Fruit fly (Drosophila melanogaster) whole organism, wandering third instar larva: ENCODE data around the gene CG18130.

Experiments
- CG9705 ChIP-seq: fragments of 200-800 bp; sonication (Bioruptor generic); optimal IDR thresholded peaks from 2 replicates; lab custom pipeline; 2018; ENCODE audit warnings: missing biosample characterization, mild to moderate bottlenecking, missing genetic modification characterization
- Dfd ChIP-seq: fragments of >200 bp; optimal IDR thresholded peaks from 2 replicates; lab custom pipeline; 2017; ENCODE audit warnings: missing biosample characterization, missing genetic modification characterization
- Dif ChIP-seq: fragments of 200-275, 200-300 bp; sonication (Bioruptor generic); optimal IDR thresholded peaks from 2 replicates; lab custom pipeline; 2018; ENCODE audit warnings: missing biosample characterization, missing genetic modification characterization; ENCODE audit not compliant: partially characterized antibody
- GATAd ChIP-seq: sonication (Bioruptor generic); optimal IDR thresholded peaks from 2 replicates; lab custom pipeline; 2016; ENCODE audit warnings: missing biosample characterization, missing genetic modification characterization
- HLH106 ChIP-seq: fragments of 200-800 bp; optimal IDR thresholded peaks from 3 replicates; lab custom pipeline; 2019; ENCODE audit warnings: missing biosample characterization, mild to moderate bottlenecking, missing genetic modification characterization, moderate library complexity
- Hr78 ChIP-seq: fragments of >200 bp; optimal IDR thresholded peaks from 2 replicates; lab custom pipeline; 2017; ENCODE audit warnings: missing biosample characterization, missing genetic modification characterization
- Jra ChIP-seq: sonication (Bioruptor generic); optimal IDR thresholded peaks from 2 replicates; lab custom pipeline; 2016; ENCODE audit warnings: missing biosample characterization, missing genetic modification characterization
- Myc ChIP-seq: fragments of >200 bp; optimal IDR thresholded peaks from 2 replicates; lab custom pipeline; 2017
- OdsH ChIP-seq: fragments of 200-800 bp; sonication (Bioruptor generic); optimal IDR thresholded peaks from 2 replicates; lab custom pipeline; 2016; ENCODE audit warnings: missing biosample characterization, mild to moderate bottlenecking, missing genetic modification characterization
- Sp1 ChIP-seq: fragments of 200-800 bp; sonication (Bioruptor generic); optimal IDR thresholded peaks from 3 replicates; lab custom pipeline; 2019; ENCODE audit warnings: missing biosample characterization, mild to moderate bottlenecking, missing genetic modification characterization, moderate library complexity
- Vsx2 ChIP-seq: fragments of 200-300, 225-300 bp; sonication (Bioruptor generic); optimal IDR thresholded peaks from 2 replicates; lab custom pipeline; 2018; ENCODE audit warnings: missing biosample characterization, missing genetic modification characterization; ENCODE audit not compliant: partially characterized antibody
- br ChIP-seq: fragments of 200-800 bp; sonication (Bioruptor generic); optimal IDR thresholded peaks from 2 replicates; lab custom pipeline; 2016; ENCODE audit warnings: missing biosample characterization, missing genetic modification characterization
- dl ChIP-seq, 2 experiments: fragments of 175-275, 200-275 bp in 1 of 2; fragments of 200-275 bp in 1 of 2; sonication (Bioruptor generic); optimal IDR thresholded peaks; lab custom pipeline; 2018; ENCODE audit warnings: mild to moderate bottlenecking in 2 of 2, missing biosample characterization in 2 of 2, missing genetic modification characterization in 2 of 2, moderate library complexity in 2 of 2; ENCODE audit not compliant: partially characterized antibody in 2 of 2, insufficient read depth in 1 of 2
- dmrt93B ChIP-seq: fragments of 200-800 bp; sonication (Bioruptor generic); optimal IDR thresholded peaks from 2 replicates; lab custom pipeline; 2018; ENCODE audit warnings: missing biosample characterization, mild to moderate bottlenecking, missing genetic modification characterization
- foxo ChIP-seq, 2 experiments: fragments of 200-800 bp; sonication (Bioruptor generic); optimal IDR thresholded peaks; 2 replicates in 1 of 2; 3 replicates in 1 of 2; lab custom pipeline; 2016 to 2017; ENCODE audit warnings: missing biosample characterization in 2 of 2, missing genetic modification characterization in 2 of 2
- lola ChIP-seq: fragments of >200 bp; optimal IDR thresholded peaks from 2 replicates; lab custom pipeline; 2017; ENCODE audit warnings: missing biosample characterization, missing genetic modification characterization
- pan ChIP-seq: fragments of >200 bp; optimal IDR thresholded peaks from 2 replicates; lab custom pipeline; 2017
- psq ChIP-seq: fragments of 200-800 bp; sonication (Bioruptor generic); optimal IDR thresholded peaks from 3 replicates; lab custom pipeline; 2017; ENCODE audit warnings: missing biosample characterization, mild to moderate bottlenecking, missing genetic modification characterization, moderate library complexity
- rgr ChIP-seq: fragments of 200-800 bp; sonication (Bioruptor generic); optimal IDR thresholded peaks from 3 replicates; lab custom pipeline; 2016; ENCODE audit warnings: missing biosample characterization, mild to moderate bottlenecking, missing genetic modification characterization
- tai ChIP-seq: sonication (Bioruptor generic); optimal IDR thresholded peaks from 2 replicates; lab custom pipeline; 2016; ENCODE audit warnings: missing biosample characterization, missing genetic modification characterization

The CG18130 gene

DNA sequence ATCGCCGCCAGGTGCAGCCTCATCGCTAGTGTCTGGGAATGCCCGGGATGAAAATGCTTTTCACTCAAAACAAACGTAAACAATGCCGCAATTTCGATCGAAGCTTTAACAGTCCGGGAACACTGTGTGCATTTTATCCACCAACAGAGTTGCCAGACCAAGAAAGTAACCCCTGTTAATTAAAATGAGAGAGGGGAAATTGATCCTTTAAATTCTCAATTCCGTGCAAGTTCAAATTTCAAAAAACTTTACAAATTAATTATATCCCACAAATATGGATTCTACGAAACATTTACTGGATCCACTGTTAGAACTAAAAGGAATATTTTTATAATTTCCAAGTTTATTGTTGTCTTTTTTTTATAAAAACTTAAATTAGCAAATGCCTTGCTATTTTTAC lies 4.9 kb downstream of the CG18130 start, which contains the start of gene gd:
Gene gd (minus strand): TSS at position 101 of the 400 bp plus-strand sequence.
- TF ChIP-seq Sp1 (GFP tag; lab: Kevin White, UChicago) (no peak), Vsx2 (no peak), foxo (GFP tag; optimal IDR thresholded peaks at IDR 0.05; lab: Kevin White, UChicago) (no peak), dmrt93B (GFP tag; lab: Kevin White, UChicago) (no peak), dl (GFP tag; optimal IDR thresholded peaks at IDR 0.05; lab: Kevin White, UChicago; ENCODE audit: insufficient read depth in 1 of 2, partially characterized antibody in 2 of 2) (no peak), lola (GFP tag; lab: Kevin White, UChicago) (no peak)

DNA sequence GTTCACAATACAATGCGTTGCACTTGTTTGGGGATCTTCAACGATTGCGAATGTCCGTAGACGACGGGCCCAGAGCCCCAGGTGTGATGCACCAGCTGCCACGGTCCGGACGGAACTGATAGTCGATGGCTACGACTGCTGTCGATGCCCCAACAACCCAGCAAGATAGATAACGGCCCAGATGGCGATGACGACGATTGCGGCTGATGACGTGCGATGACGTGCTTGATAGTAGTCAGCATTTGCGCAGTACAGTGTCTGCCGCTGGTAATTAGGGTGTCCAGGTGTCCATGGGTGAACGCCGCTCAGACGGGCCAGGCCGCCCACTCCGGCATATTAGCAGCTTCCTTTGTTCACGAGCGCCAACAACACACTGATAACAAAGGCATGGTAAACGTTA lies 7.6 kb downstream of the CG18130 start, which contains the start of gene cac:
Gene cac (minus strand): TSS at position 101 of the 400 bp plus-strand sequence.
- TF ChIP-seq psq (no peak), Dfd (GFP tag; lab: Kevin White, UChicago) (no peak), GATAd (GFP tag; lab: Kevin White, UChicago) (no peak), HLH106 (tag; lab: Kevin White, UChicago) (no peak), lola (GFP tag; lab: Kevin White, UChicago) (no peak), br (no peak), CG9705 (GFP tag; lab: Kevin White, UChicago) (no peak), tai (GFP tag; lab: Kevin White, UChicago) (no peak), Dif (GFP tag; lab: Kevin White, UChicago) (no peak), rgr (no peak), pan (no peak)

DNA sequence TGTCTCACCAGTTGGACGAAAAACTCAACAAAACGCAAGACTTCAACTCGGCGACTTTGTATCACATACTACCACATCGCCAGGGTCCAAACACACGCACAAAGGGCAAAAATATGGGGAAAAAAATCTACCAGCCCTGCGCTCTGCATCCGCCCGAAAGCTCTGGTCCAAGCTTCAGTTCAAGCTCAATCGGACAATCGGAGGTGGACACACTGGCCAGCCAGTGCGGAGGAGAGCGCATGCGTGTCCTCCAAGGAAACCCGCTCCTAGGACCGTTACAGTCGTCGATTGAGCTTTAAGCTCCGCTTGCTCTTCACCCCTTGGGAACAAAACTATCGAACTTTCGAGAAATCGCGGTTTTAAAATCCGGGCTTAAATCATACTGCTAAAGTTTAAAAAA lies 8.7 kb downstream of the CG18130 start:
- TF ChIP-seq CG9705 (GFP tag; lab: Kevin White, UChicago) (no peak), Dif (GFP tag; lab: Kevin White, UChicago) (no peak), Myc (lab: Kevin White, UChicago) (no peak), OdsH (GFP tag; lab: Kevin White, UChicago) (no peak), Jra (no peak), Hr78 (GFP tag; lab: Kevin White, UChicago) (no peak), br (no peak)
